Fruit fly (Drosophila melanogaster) S2 (cell line): ENCODE measurements around the gene CG13023.

Experiments
- CG8478 ChIP-seq: fragments of >200 bp; optimal IDR thresholded peaks from 2 replicates; lab custom pipeline; 2018
- CTCF ChIP-seq, 2 experiments: fragments of >200 bp; optimal IDR thresholded peaks; 2 replicates each; lab custom pipeline; 2018

The CG13023 gene

dm6 chr3L:16890650-16891336 is 36.4 kb downstream of the CG13023 start:
- TF ChIP-seq CG8478 = no peak
- no peak for TF ChIP-seq CTCF (optimal IDR thresholded peaks at IDR 0.05; lab: Kevin White, UChicago)

dm6 chr3L:16889545-16889944 is 37.7 kb downstream of the CG13023 start:
- no peak for TF ChIP-seq CG8478
- TF ChIP-seq CTCF (optimal IDR thresholded peaks at IDR 0.05; lab: Kevin White, UChicago) = no peak

dm6 chr3L:16887272-16887671 is 40.0 kb downstream of the CG13023 start:
- TF ChIP-seq CTCF (optimal IDR thresholded peaks at IDR 0.05; lab: Kevin White, UChicago) (no peak), CG8478 (no peak)

dm6 chr3L:16886179-16886930 is 40.9 kb downstream of the CG13023 start:
- TF ChIP-seq CG8478 (no peak), CTCF (optimal IDR thresholded peaks at IDR 0.05; lab: Kevin White, UChicago) (no peak)

dm6 chr3L:16885042-16885441 is 42.2 kb downstream of the CG13023 start:
- TF ChIP-seq CTCF (optimal IDR thresholded peaks at IDR 0.05; lab: Kevin White, UChicago) (no peak), CG8478 (no peak)

- peak in 1 of 2 experiments; percentile 59 for TF ChIP-seq CTCF (optimal IDR thresholded peaks at IDR 0.05; lab: Kevin White, UChicago)
- no peak for TF ChIP-seq CG8478
These were observed 43.2 kb downstream of the CG13023 start for dm6 chr3L:16884037-16884436.

- TF ChIP-seq CTCF (optimal IDR thresholded peaks at IDR 0.05; lab: Kevin White, UChicago) (no peak), CG8478 (no peak)
These were observed 46.1 kb downstream of the CG13023 start for dm6 chr3L:16881097-16881496.

dm6 chr3L:16878830-16879536 is 48.3 kb downstream of the CG13023 start:
- TF ChIP-seq CG8478 (no peak), CTCF (optimal IDR thresholded peaks at IDR 0.05; lab: Kevin White, UChicago) (no peak)

- no peak for TF ChIP-seq CG8478
- no peak for TF ChIP-seq CTCF (optimal IDR thresholded peaks at IDR 0.05; lab: Kevin White, UChicago)
These were observed 50.3 kb downstream of the CG13023 start, which contains the start of gene CG32170 for dm6 chr3L:16876785-16877468. Gene CG32170 (plus strand): TSS chr3L:16877309.

- no peak for TF ChIP-seq CTCF (optimal IDR thresholded peaks at IDR 0.05; lab: Kevin White, UChicago)
- TF ChIP-seq CG8478 = no peak
These were observed 51.3 kb downstream of the CG13023 start for dm6 chr3L:16875959-16876358.

- peak in 1 of 2 experiments; percentile 38 for TF ChIP-seq CTCF (optimal IDR thresholded peaks at IDR 0.05; lab: Kevin White, UChicago)
- TF ChIP-seq CG8478 = no peak
These were observed 51.8 kb downstream of the CG13023 start for dm6 chr3L:16875484-16875883.
